Fruit fly (Drosophila melanogaster) ovary, adult (tissue): ENCODE measurements around the gene HisRS.
A peak's percentile ranks its signal among the peaks of the same experiment; 100 is the strongest.

Source experiments
- CG17801 ChIP-seq: fragments of 200-800 bp; optimal IDR thresholded peaks from 2 replicates; lab custom pipeline; 2019; ENCODE audit warnings: missing biosample characterization, mild to moderate bottlenecking, missing genetic modification characterization, moderate library complexity; ENCODE audit not compliant: partially characterized antibody

The HisRS gene

dm6 chrX:18515205-18515921 is at the start of gene HisRS, which contains the start of gene Bx:
TSS of gene HisRS (plus strand) at chrX:18515428.
TSS of gene Bx (plus strand) at chrX:18515428.
- TF ChIP-seq CG17801 (GFP tag; lab: Kevin White, UChicago): no peak

- TF ChIP-seq CG17801 (GFP tag; lab: Kevin White, UChicago): no peak
These were observed 47.3 kb upstream of the HisRS start for dm6 chrX:18467881-18468280.

- peak; percentile 74 for TF ChIP-seq CG17801 (GFP tag; lab: Kevin White, UChicago)
These were observed 35.7 kb upstream of the HisRS start, which contains the start of gene CG32547 for dm6 chrX:18479307-18480134. TSS of gene CG32547 (minus strand) at chrX:18479487.

DNA sequence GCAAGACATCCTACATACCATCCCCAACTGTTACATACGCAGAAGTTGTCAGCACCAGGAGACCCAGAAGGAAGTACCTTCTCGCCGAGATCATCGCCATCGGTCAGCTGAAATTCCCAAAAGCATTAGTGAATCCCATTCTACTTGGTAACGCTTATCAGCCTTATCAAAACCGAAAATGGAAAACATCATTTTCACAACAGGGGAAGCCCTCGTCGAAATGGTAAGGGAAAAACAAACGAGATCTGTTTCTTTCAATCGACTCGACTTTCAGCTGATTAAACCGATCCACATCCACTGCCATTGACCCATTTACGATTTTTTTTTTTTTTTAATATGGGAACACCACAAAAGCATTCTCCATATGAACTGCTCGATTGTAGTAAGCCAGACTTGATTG is 32.7 kb upstream of the HisRS start:
- no peak for TF ChIP-seq CG17801 (GFP tag; lab: Kevin White, UChicago)

dm6 chrX:18483261-18484218 is 31.7 kb upstream of the HisRS start, which contains the start of gene Hayan:
TSS of gene Hayan (minus strand) at chrX:18483772.
- TF ChIP-seq CG17801 (GFP tag; lab: Kevin White, UChicago): no peak

DNA sequence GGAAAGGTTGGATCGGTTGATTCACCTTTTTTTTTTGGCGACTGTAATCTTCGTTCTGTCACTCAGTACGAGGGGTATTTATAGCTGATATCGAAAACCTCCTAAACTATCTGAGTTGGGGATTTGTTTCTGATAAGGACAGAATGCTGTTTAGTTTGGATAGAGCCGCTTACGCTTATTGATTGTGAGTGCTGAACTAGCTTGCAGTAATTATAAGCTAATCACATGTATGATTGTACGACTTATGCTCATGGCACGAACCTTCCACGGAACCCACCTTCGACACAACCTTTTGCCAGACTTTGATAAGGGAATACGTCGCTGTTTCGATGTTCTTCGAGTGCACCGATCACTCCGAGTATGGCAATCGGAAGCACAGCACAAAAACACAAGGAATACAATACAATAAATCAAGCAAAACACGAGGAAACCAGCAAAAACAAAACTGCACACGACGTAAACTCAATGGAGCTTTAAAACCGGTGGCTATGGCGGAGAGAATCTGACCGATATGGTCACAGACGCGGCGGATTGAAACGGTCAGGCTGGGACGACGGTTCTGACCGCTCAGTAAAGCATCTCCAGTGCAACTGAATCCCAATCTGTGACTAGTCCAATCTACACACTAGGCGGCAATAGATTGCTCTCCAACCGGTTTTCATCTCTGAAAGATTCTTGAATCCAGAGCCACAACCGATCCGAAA is 28.7 kb upstream of the HisRS start, which contains the start of gene psh:
Gene psh (minus strand): TSS at position 566 of the 704 bp plus-strand sequence.
- TF ChIP-seq CG17801 (GFP tag; lab: Kevin White, UChicago): no peak

DNA sequence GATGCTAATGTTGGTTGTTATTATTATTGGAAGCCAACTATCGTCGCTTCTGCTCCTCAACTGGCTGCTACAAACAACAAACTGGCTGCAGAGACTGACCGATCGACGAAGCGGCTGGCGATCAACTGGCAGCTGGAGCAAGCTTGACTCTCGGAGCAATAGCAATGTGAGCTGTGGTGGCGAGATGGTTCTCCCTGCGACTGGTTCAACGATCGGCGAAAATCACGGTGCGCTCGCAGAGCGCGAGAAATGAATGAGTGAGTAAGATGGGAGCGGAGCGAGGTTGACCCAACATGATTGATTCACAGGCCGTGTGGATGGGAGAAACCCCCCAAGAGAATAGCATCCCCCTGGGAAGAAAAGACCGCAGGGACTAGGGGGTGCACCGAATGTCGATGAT is 25.7 kb upstream of the HisRS start, which contains the start of gene CG15046:
Gene CG15046 (minus strand): TSS at position 112 of the 400 bp plus-strand sequence.
- no peak for TF ChIP-seq CG17801 (GFP tag; lab: Kevin White, UChicago)

- TF ChIP-seq CG17801 (GFP tag; lab: Kevin White, UChicago): no peak
These were observed 23.3 kb upstream of the HisRS start, which contains the start of gene CG15044 for dm6 chrX:18491941-18492340. TSS of gene CG15044 (minus strand) at chrX:18492006.

DNA sequence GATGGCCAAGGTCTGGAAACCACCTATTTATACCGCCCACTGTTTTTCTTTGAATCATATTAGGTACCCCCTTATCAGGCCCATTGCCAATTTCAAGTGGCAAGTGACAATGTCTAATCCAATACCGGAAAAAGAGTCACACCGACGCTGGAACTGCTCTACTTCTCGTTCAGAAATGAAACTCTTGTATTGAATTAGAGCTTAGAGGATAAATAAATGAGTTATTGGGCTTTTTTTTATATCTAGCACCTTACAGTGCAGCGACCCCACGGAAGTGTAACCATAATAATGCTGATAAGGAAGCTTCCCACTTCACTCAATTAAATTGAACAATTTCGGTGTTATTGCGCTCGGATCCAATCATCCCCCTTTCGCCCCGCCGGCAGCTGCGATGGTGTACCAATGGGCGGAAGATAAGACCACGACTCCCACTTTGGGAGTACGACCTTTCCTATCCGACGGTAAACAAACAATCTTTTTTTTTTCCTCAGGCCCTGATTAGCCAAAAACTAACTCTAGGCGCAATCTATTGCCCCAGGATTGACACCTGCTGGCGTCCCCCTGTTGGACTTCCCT is 21.0 kb upstream of the HisRS start, which contains the start of gene CG15043:
Gene CG15043 (minus strand): TSS at position 4 of the 576 bp plus-strand sequence.
- TF ChIP-seq CG17801 (GFP tag; lab: Kevin White, UChicago): no peak

dm6 chrX:18499679-18500187 is 15.5 kb upstream of the HisRS start, which contains the start of the genes Pgant7 and Xrcc2:
TSS of gene Pgant7 (minus strand) at chrX:18499986.
TSS of gene Xrcc2 (plus strand) at chrX:18500127.
- TF ChIP-seq CG17801 (GFP tag; lab: Kevin White, UChicago): peak; percentile 9

DNA sequence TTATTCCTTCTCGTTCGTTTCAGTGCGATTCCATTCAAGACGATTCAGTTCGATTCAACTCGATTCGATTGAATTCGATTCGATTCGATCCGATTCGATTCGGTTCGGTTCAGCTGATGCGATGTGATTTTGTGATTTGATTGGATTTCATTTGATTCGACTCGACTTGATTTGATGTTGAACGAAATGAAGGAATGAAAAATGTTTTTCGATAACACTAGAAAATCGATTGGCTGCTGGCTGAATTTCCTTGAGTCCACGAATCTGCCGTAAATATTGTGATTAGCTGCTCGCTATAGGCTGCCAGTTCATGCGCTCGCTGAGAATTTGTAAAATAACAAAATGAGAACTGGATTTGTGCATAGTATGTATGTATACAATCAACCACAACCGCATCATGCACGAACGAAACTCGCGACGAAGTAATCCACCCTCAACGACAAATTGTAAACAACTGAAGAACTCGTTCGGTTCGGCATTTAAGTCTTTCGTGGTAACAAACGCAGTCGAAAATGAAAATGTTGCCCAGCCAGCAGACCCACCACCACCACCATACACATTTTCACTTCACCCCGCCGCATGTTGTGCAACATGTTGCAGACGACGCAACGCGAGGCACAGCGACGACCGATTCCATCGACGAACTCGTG is 10.2 kb upstream of the HisRS start, which contains the start of gene Wnt5:
Gene Wnt5 (minus strand): TSS at position 458 of the 650 bp plus-strand sequence.
- TF ChIP-seq CG17801 (GFP tag; lab: Kevin White, UChicago): peak; percentile 19
